Worm (Caenorhabditis elegans) whole organism, mixed stage, embryonic: Measurements from ENCODE around the gene mrps-5.

ENCODE experiments used
- ces-1 ChIP-seq: fragments of 150-350 bp; optimal IDR thresholded peaks from 2 replicates; lab custom pipeline; 2014; ENCODE audit warnings: missing biosample characterization, missing genetic modification reagents, missing genetic modification characterization
- elt-1 ChIP-seq: sonication (generic microtip); optimal IDR thresholded peaks from 2 replicates; lab custom pipeline; 2017; ENCODE audit warnings: missing genetic modification characterization, mild to moderate bottlenecking, missing compliant biosample characterization, antibody characterized with exemption, moderate library complexity, borderline replicate concordance; ENCODE audit not compliant: insufficient read depth
- elt-3 ChIP-seq: fragments of 150-350 bp; optimal IDR thresholded peaks from 2 replicates; lab custom pipeline; 2014; ENCODE audit warnings: missing biosample characterization, missing genetic modification characterization
- lsy-2 ChIP-seq: fragments of 150-350 bp; optimal IDR thresholded peaks from 2 replicates; lab custom pipeline; 2014; ENCODE audit warnings: missing biosample characterization, missing genetic modification characterization
- nhr-237 ChIP-seq: fragments of 150-350 bp; optimal IDR thresholded peaks from 2 replicates; lab custom pipeline; 2014; ENCODE audit warnings: missing biosample characterization, missing genetic modification characterization
- nhr-28 ChIP-seq: fragments of 150-350 bp; optimal IDR thresholded peaks from 2 replicates; lab custom pipeline; 2014; ENCODE audit warnings: missing biosample characterization, missing genetic modification characterization
- nhr-76 ChIP-seq: sonication (generic microtip); optimal IDR thresholded peaks from 2 replicates; lab custom pipeline; 2017; ENCODE audit warnings: missing biosample characterization, missing genetic modification characterization
- tbx-8 ChIP-seq: fragments of 200-800 bp; sonication (Bioruptor generic); optimal IDR thresholded peaks from 2 replicates; lab custom pipeline; 2018; ENCODE audit warnings: mild to moderate bottlenecking, missing genetic modification characterization, moderate library complexity, missing compliant biosample characterization
- unc-120 ChIP-seq: sonication (generic microtip); optimal IDR thresholded peaks from 2 replicates; lab custom pipeline; 2017; ENCODE audit warnings: missing genetic modification characterization, missing compliant biosample characterization; ENCODE audit not compliant: poor library complexity, severe bottlenecking
- unc-39 ChIP-seq: fragments of 150-350 bp; optimal IDR thresholded peaks from 2 replicates; lab custom pipeline; 2014; ENCODE audit warnings: missing biosample characterization, missing genetic modification characterization
- ztf-11 ChIP-seq: fragments of 150-350 bp; optimal IDR thresholded peaks from 2 replicates; lab custom pipeline; 2014; ENCODE audit warnings: missing biosample characterization, missing genetic modification characterization

ce11 chrV:12518770-12519169 is 44.5 kb upstream of the mrps-5 start:
- TF ChIP-seq nhr-76 (tag; lab: Kevin White, UChicago) (no peak), elt-1 (no peak), ces-1 (no peak), unc-120 (tag; lab: Kevin White, UChicago) (peak; percentile 84), tbx-8 (GFP tag; lab: Kevin White, UChicago) (no peak), ztf-11 (no peak), nhr-28 (tag; lab: Kevin White, UChicago) (no peak), nhr-237 (no peak), lsy-2 (tag; lab: Kevin White, UChicago) (no peak), elt-3 (no peak), unc-39 (tag; lab: Kevin White, UChicago) (no peak)
